Worm (Caenorhabditis elegans) whole organism, L2 larva: ENCODE data around the gene K02D10.3.
A peak's percentile ranks its signal among the peaks of the same experiment; 100 is the strongest.

Source experiments
- ama-1 ChIP-seq: fragments of 150-350 bp; optimal IDR thresholded peaks from 2 replicates; lab custom pipeline; 2018; ENCODE audit warnings: inconsistent platforms
- ceh-16 ChIP-seq: fragments of 150-350 bp; optimal IDR thresholded peaks from 2 replicates; lab custom pipeline; 2014; ENCODE audit warnings: missing biosample characterization, missing genetic modification characterization
- dmd-4 ChIP-seq: sonication (generic microtip); optimal IDR thresholded peaks from 2 replicates; lab custom pipeline; 2017; ENCODE audit warnings: missing biosample characterization, missing genetic modification characterization
- elt-3 ChIP-seq: sonication (generic microtip); optimal IDR thresholded peaks from 2 replicates; lab custom pipeline; 2017; ENCODE audit warnings: missing biosample characterization, missing genetic modification characterization
- lin-11 ChIP-seq: fragments of 150-350 bp; sonication (generic microtip); optimal IDR thresholded peaks from 2 replicates; lab custom pipeline; 2014; ENCODE audit warnings: missing biosample characterization, missing genetic modification characterization, inconsistent platforms, mixed read lengths
- lin-13 ChIP-seq: fragments of 150-350 bp; optimal IDR thresholded peaks from 2 replicates; lab custom pipeline; 2014; ENCODE audit warnings: missing biosample characterization, missing genetic modification reagents, missing genetic modification characterization
- lin-39 ChIP-seq: fragments of 150-350 bp; optimal IDR thresholded peaks from 2 replicates; lab custom pipeline; 2014; ENCODE audit warnings: missing biosample characterization, missing genetic modification reagents, missing genetic modification characterization
- mab-5 ChIP-seq: fragments of 150-350 bp; optimal IDR thresholded peaks from 2 replicates; lab custom pipeline; 2014; ENCODE audit warnings: missing biosample characterization, missing genetic modification characterization
- nhr-12 ChIP-seq: fragments of 150-350 bp; optimal IDR thresholded peaks from 2 replicates; lab custom pipeline; 2014; ENCODE audit warnings: missing biosample characterization, missing genetic modification characterization
- nhr-25 ChIP-seq: fragments of 150-350 bp; sonication (generic microtip); optimal IDR thresholded peaks from 3 replicates; lab custom pipeline; 2014; ENCODE audit warnings: missing biosample characterization, missing genetic modification characterization
- nhr-77 ChIP-seq: fragments of 150-350 bp; optimal IDR thresholded peaks from 2 replicates; lab custom pipeline; 2014; ENCODE audit warnings: missing biosample characterization, missing genetic modification characterization
- unc-62 ChIP-seq: fragments of 150-350 bp; optimal IDR thresholded peaks from 2 replicates; lab custom pipeline; 2014; ENCODE audit warnings: missing biosample characterization, missing genetic modification reagents, missing genetic modification characterization
- ztf-4 ChIP-seq: fragments of 150-350 bp; optimal IDR thresholded peaks from 2 replicates; lab custom pipeline; 2014; ENCODE audit warnings: missing biosample characterization, missing genetic modification characterization

ce11 chrIII:8799964-8800795 lies 28.4 kb upstream of the K02D10.3 start, which contains the start of gene F54F2.6:
- TF ChIP-seq lin-13 (GFP tag; lab: Kevin White, UChicago) (peak; percentile 82), nhr-77 (tag; lab: Kevin White, UChicago) (no peak), dmd-4 (tag; lab: Kevin White, UChicago) (no peak), unc-62 (GFP tag; lab: Kevin White, UChicago) (peak; percentile 85), elt-3 (tag; lab: Kevin White, UChicago) (no peak), mab-5 (tag; lab: Kevin White, UChicago) (peak; percentile 94), ama-1 (lab: Kevin White, UChicago) (no peak), nhr-12 (no peak), lin-39 (tag; lab: Kevin White, UChicago) (peak; percentile 82), nhr-25 (tag; lab: Kevin White, UChicago) (peak; percentile 81), ceh-16 (tag; lab: Kevin White, UChicago) (no peak), lin-11 (tag; lab: Kevin White, UChicago) (peak; percentile 65), ztf-4 (tag; lab: Kevin White, UChicago) (peak; percentile 89)
